Worm (Caenorhabditis elegans): ENCODE results near the gene C07G1.7.

- TF ChIP-seq B0019.2 (GFP tag; conservative IDR thresholded peaks at IDR 0.05) (no peak), pha-4 (tag; optimal IDR thresholded peaks at IDR 0.05) (no peak), ets-4 (GFP tag; optimal IDR thresholded peaks at IDR 0.05) (no peak), snpc-4 (GFP tag; optimal IDR thresholded peaks at IDR 0.05) (no peak), snpc-4 (tag; optimal IDR thresholded peaks at IDR 0.05) (no peak), efl-1 (GFP tag; optimal IDR thresholded peaks at IDR 0.05) (no peak), tbp1 (GFP tag; optimal IDR thresholded peaks at IDR 0.05) (no peak), lin-35 (GFP tag; optimal IDR thresholded peaks at IDR 0.05) (no peak), attf-5 (GFP tag; optimal IDR thresholded peaks at IDR 0.05) (no peak), ztf-18 (tag; optimal IDR thresholded peaks at IDR 0.05) (no peak), zim-3 (tag; optimal IDR thresholded peaks at IDR 0.05) (no peak), hmg-1.2 (GFP tag; IDR thresholded peaks at IDR 0.05) (no peak), akir-1 (GFP tag; optimal IDR thresholded peaks at IDR 0.05) (no peak), ccch-3 (GFP tag; optimal IDR thresholded peaks at IDR 0.05) (no peak)
Measured at ce11 chrIV:8168660-8169059, 43.0 kb downstream of the C07G1.7 start, which contains the start of gene clec-52.
